Worm (Caenorhabditis elegans) whole organism, mixed stage, embryonic: ENCODE measurements around the gene Y43F8B.19.

ENCODE experiments used
- M03D4.4 ChIP-seq: sonication (generic microtip); optimal IDR thresholded peaks from 2 replicates; lab custom pipeline; 2017; ENCODE audit warnings: mild to moderate bottlenecking, missing genetic modification characterization, missing compliant biosample characterization
- bed-3 ChIP-seq: fragments of 200-800 bp; sonication (Bioruptor generic); optimal IDR thresholded peaks from 3 replicates; lab custom pipeline; 2018; ENCODE audit warnings: mild to moderate bottlenecking, missing genetic modification characterization, moderate library complexity, missing compliant biosample characterization
- blmp-1 ChIP-seq: fragments of 150-350 bp; optimal IDR thresholded peaks from 2 replicates; lab custom pipeline; 2014; ENCODE audit warnings: missing biosample characterization, missing genetic modification characterization
- ceh-39 ChIP-seq: fragments of 150-350 bp; optimal IDR thresholded peaks from 2 replicates; lab custom pipeline; 2014; ENCODE audit warnings: missing biosample characterization, missing genetic modification characterization
- ceh-83 ChIP-seq: fragments of 200-800 bp; sonication (Bioruptor generic); optimal IDR thresholded peaks from 2 replicates; lab custom pipeline; 2018; ENCODE audit warnings: mild to moderate bottlenecking, missing genetic modification characterization, missing compliant biosample characterization
- ces-1 ChIP-seq: fragments of 150-350 bp; optimal IDR thresholded peaks from 2 replicates; lab custom pipeline; 2014; ENCODE audit warnings: missing biosample characterization, missing genetic modification reagents, missing genetic modification characterization
- cnd-1 ChIP-seq: fragments of 200-800 bp; sonication (Bioruptor generic); optimal IDR thresholded peaks from 2 replicates; lab custom pipeline; 2018; ENCODE audit warnings: mild to moderate bottlenecking, missing genetic modification characterization, missing compliant biosample characterization
- drap-1 ChIP-seq: fragments of 200-800 bp; sonication (Bioruptor generic); optimal IDR thresholded peaks from 3 replicates; lab custom pipeline; 2018; ENCODE audit warnings: mild to moderate bottlenecking, missing genetic modification characterization, missing compliant biosample characterization
- elt-1 ChIP-seq: sonication (generic microtip); optimal IDR thresholded peaks from 2 replicates; lab custom pipeline; 2017; ENCODE audit warnings: missing genetic modification characterization, mild to moderate bottlenecking, missing compliant biosample characterization, antibody characterized with exemption, moderate library complexity, borderline replicate concordance; ENCODE audit not compliant: insufficient read depth
- elt-3 ChIP-seq: fragments of 150-350 bp; optimal IDR thresholded peaks from 2 replicates; lab custom pipeline; 2014; ENCODE audit warnings: missing biosample characterization, missing genetic modification characterization
- flh-1 ChIP-seq: fragments of 200-800 bp; sonication (Bioruptor generic); optimal IDR thresholded peaks from 2 replicates; lab custom pipeline; 2018; ENCODE audit warnings: mild to moderate bottlenecking, missing genetic modification characterization, moderate library complexity, missing compliant biosample characterization
- ham-2 ChIP-seq: fragments of 200-800 bp; sonication (Bioruptor generic); optimal IDR thresholded peaks from 2 replicates; lab custom pipeline; 2018; ENCODE audit warnings: mild to moderate bottlenecking, missing genetic modification characterization, missing compliant biosample characterization
- hlh-1 ChIP-seq: fragments of 150-350 bp; optimal IDR thresholded peaks from 2 replicates; lab custom pipeline; 2014; ENCODE audit warnings: missing biosample characterization, missing genetic modification reagents, missing genetic modification characterization
- lin-13 ChIP-seq: fragments of 150-350 bp; optimal IDR thresholded peaks from 2 replicates; lab custom pipeline; 2014; ENCODE audit warnings: missing biosample characterization, missing genetic modification characterization
- lin-32 ChIP-seq: fragments of 200-800 bp; sonication (Bioruptor generic); optimal IDR thresholded peaks from 2 replicates; lab custom pipeline; 2018; ENCODE audit warnings: mild to moderate bottlenecking, missing genetic modification characterization, missing compliant biosample characterization
- lsy-2 ChIP-seq: fragments of 150-350 bp; optimal IDR thresholded peaks from 2 replicates; lab custom pipeline; 2014; ENCODE audit warnings: missing biosample characterization, missing genetic modification characterization
- mab-5 ChIP-seq: fragments of 150-350 bp; optimal IDR thresholded peaks from 2 replicates; lab custom pipeline; 2014; ENCODE audit warnings: missing biosample characterization, missing genetic modification characterization
- mep-1 ChIP-seq: fragments of 150-350 bp; optimal IDR thresholded peaks from 2 replicates; lab custom pipeline; 2017; ENCODE audit warnings: missing biosample characterization, missing genetic modification reagents, missing genetic modification characterization, inconsistent platforms
- mls-2 ChIP-seq: sonication (generic microtip); optimal IDR thresholded peaks from 2 replicates; lab custom pipeline; 2016; ENCODE audit warnings: mild to moderate bottlenecking, missing genetic modification characterization, moderate library complexity, missing compliant biosample characterization
- nhr-12 ChIP-seq: fragments of 150-350 bp; optimal IDR thresholded peaks from 2 replicates; lab custom pipeline; 2014; ENCODE audit warnings: missing biosample characterization, missing genetic modification characterization
- nhr-237 ChIP-seq: fragments of 150-350 bp; optimal IDR thresholded peaks from 2 replicates; lab custom pipeline; 2014; ENCODE audit warnings: missing biosample characterization, missing genetic modification characterization
- nhr-28 ChIP-seq: fragments of 150-350 bp; optimal IDR thresholded peaks from 2 replicates; lab custom pipeline; 2014; ENCODE audit warnings: missing biosample characterization, missing genetic modification characterization
- nhr-76 ChIP-seq: sonication (generic microtip); optimal IDR thresholded peaks from 2 replicates; lab custom pipeline; 2017; ENCODE audit warnings: missing biosample characterization, missing genetic modification characterization
- sem-2 ChIP-seq: fragments of 200-800 bp; sonication (Bioruptor generic); optimal IDR thresholded peaks from 2 replicates; lab custom pipeline; 2018; ENCODE audit warnings: mild to moderate bottlenecking, missing genetic modification characterization, missing compliant biosample characterization
- snpc-4 ChIP-seq: fragments of 150-350 bp; optimal IDR thresholded peaks from 2 replicates; lab custom pipeline; 2014; ENCODE audit warnings: missing biosample characterization, missing genetic modification characterization
- sptf-1 ChIP-seq: sonication (generic microtip); optimal IDR thresholded peaks from 2 replicates; lab custom pipeline; 2017; ENCODE audit warnings: mild to moderate bottlenecking, missing genetic modification characterization, moderate library complexity, missing compliant biosample characterization
- tbx-8 ChIP-seq: fragments of 200-800 bp; sonication (Bioruptor generic); optimal IDR thresholded peaks from 2 replicates; lab custom pipeline; 2018; ENCODE audit warnings: mild to moderate bottlenecking, missing genetic modification characterization, moderate library complexity, missing compliant biosample characterization
- unc-120 ChIP-seq: sonication (generic microtip); optimal IDR thresholded peaks from 2 replicates; lab custom pipeline; 2017; ENCODE audit warnings: missing genetic modification characterization, missing compliant biosample characterization; ENCODE audit not compliant: poor library complexity, severe bottlenecking
- unc-39 ChIP-seq: fragments of 150-350 bp; optimal IDR thresholded peaks from 2 replicates; lab custom pipeline; 2014; ENCODE audit warnings: missing biosample characterization, missing genetic modification characterization
- unc-62 ChIP-seq: fragments of 150-350 bp; optimal IDR thresholded peaks from 2 replicates; lab custom pipeline; 2014; ENCODE audit warnings: missing biosample characterization, missing genetic modification reagents, missing genetic modification characterization
- zip-8 ChIP-seq: fragments of 150-350 bp; optimal IDR thresholded peaks from 2 replicates; lab custom pipeline; 2014; ENCODE audit warnings: missing biosample characterization, missing genetic modification characterization
- ztf-11 ChIP-seq: fragments of 150-350 bp; optimal IDR thresholded peaks from 2 replicates; lab custom pipeline; 2014; ENCODE audit warnings: missing biosample characterization, missing genetic modification characterization

Y43F8B.19 gene

DNA sequence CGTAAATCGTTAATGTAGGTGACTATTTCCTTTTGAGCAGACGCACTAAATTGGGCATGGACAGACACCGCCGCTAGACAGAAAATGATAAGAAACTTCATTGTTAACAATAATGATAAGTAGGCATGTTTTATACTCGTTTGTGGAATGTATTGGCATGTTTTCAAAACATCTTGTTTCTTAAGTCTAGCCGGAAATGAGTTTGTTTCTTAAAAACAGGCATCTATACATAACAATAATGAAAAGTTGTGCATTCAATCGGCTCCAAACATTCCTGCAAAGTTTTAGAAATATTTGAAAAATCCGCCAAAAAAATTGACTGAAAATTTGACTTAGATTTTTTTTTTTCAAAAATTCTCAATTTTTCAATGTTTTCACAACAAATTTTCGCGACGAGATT is 16.5 kb downstream of the Y43F8B.19 start, which contains the start of gene scl-21:
TSS of gene scl-21 (minus strand) at position 101 of the 400 bp plus-strand sequence.
- TF ChIP-seq nhr-76 (tag; lab: Kevin White, UChicago) (no peak), ces-1 (no peak), bed-3 (GFP tag; lab: Kevin White, UChicago) (no peak), drap-1 (GFP tag; lab: Kevin White, UChicago) (no peak), ham-2 (GFP tag; lab: Kevin White, UChicago) (no peak), zip-8 (tag; lab: Kevin White, UChicago) (no peak), flh-1 (GFP tag; lab: Kevin White, UChicago) (no peak), sem-2 (GFP tag; lab: Kevin White, UChicago) (no peak), mls-2 (tag; lab: Kevin White, UChicago) (no peak), sptf-1 (tag; lab: Kevin White, UChicago) (no peak), unc-62 (GFP tag; lab: Kevin White, UChicago) (no peak), blmp-1 (tag; lab: Kevin White, UChicago) (no peak), elt-3 (tag; lab: Kevin White, UChicago) (no peak), nhr-237 (tag; lab: Kevin White, UChicago) (no peak), cnd-1 (tag; lab: Kevin White, UChicago) (no peak), unc-120 (no peak), M03D4.4 (tag; lab: Kevin White, UChicago) (no peak)

DNA sequence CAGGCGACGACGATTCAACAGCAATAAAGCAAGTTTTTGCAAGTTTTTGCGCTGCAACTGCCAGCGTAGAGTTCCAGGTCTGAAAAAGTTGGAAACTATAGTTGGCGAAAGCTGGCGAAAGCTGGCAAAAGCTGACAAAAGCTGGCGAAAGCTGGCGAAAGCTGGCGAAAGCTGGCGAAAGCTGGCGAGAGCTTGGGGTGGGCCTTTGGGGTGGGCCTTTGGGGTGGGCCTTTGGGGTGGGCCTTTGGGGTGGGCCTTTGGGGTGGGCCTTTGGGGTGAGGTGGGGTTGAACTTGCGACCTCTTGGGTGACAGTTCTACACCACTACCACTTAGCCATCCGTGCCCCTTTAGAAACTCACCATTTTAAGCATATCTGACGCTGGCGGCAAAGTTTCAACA is 17.0 kb downstream of the Y43F8B.19 start:
- TF ChIP-seq drap-1 (GFP tag; lab: Kevin White, UChicago) (peak; percentile 8), lsy-2 (no peak), unc-62 (GFP tag; lab: Kevin White, UChicago) (no peak), elt-1 (tag; lab: Kevin White, UChicago) (no peak)
- TF ChIP-seq, all 35 proteins: peak for 1

DNA sequence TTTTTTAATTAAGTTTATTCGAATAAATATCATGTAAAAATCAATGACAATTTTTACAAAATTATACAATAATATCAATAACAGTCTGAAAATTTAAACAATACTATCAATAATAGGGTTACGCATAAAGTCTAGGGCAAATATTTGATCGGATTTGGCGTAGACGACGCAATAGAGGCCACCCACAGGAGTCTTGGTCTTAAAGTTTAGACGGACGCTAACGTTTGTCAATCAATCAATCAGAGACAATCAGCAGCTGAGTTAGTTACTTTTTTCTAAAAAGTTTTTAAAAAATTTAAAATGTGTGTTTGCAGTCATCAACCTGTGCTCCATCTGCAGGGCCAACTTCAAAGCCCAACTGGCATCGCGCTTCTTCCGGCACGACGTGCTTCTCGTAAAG is 20.8 kb downstream of the Y43F8B.19 start, which contains the start of gene Y43F8B.29:
TSS of gene Y43F8B.29 (plus strand) at position 301 of the 400 bp plus-strand sequence.
- no peak for TF ChIP-seq hlh-1
- no peak for TF ChIP-seq nhr-28 (tag; lab: Kevin White, UChicago)

DNA sequence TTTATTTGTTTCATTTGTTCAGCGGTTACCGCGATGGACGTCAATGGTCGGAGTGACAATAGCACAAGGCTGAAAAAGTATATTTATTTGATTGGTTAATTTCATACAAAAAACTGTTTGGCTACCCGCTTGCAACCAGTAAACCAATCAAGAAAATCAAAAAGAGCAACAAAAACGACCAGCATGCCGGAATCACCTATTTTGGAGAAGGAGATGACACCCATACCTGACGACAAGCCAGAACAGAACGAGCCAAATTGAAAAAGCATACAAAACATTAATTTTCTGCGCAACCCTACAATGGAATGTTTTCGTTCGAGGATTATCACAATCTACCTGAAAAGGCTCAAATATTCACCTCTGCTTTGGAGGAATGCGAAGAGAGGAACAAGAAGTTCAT is 21.6 kb downstream of the Y43F8B.19 start, which contains the start of gene Y43F8B.7:
TSS of gene Y43F8B.7 (plus strand) at position 301 of the 400 bp plus-strand sequence.
- TF ChIP-seq lsy-2 (no peak), M03D4.4 (tag; lab: Kevin White, UChicago) (no peak), ces-1 (no peak), mab-5 (no peak), lin-13 (tag; lab: Kevin White, UChicago) (no peak), tbx-8 (GFP tag; lab: Kevin White, UChicago) (no peak), hlh-1 (no peak), ceh-39 (no peak), lin-32 (no peak), mls-2 (tag; lab: Kevin White, UChicago) (no peak), ztf-11 (no peak), zip-8 (tag; lab: Kevin White, UChicago) (no peak), nhr-12 (tag; lab: Kevin White, UChicago) (no peak), snpc-4 (tag; lab: Kevin White, UChicago) (no peak), sem-2 (GFP tag; lab: Kevin White, UChicago) (no peak), unc-120 (no peak), unc-39 (tag; lab: Kevin White, UChicago) (no peak), drap-1 (GFP tag; lab: Kevin White, UChicago) (no peak), ceh-83 (no peak)
- TF ChIP-seq, all 35 proteins: peak for 0

DNA sequence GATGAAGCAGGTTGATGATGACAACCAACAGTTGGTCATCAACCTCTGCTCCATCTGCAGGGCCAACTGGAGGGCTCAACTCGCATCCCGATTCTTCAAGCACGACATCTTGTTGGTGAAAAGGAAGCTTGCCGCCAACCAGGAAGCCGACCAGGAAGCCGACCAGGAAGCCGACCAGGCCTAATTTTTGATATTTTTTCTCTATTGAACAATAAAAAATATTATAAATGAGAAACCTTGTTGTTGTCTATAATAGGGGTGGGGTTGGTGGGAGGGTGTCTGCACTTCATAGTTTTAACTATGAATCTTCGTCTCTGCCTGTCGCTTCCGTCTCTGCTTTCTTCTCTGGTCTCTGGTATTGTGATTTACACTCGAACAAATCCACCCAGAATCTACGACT is 26.4 kb downstream of the Y43F8B.19 start, which contains the start of gene Y43F8B.18:
TSS of gene Y43F8B.18 (plus strand) at position 301 of the 400 bp plus-strand sequence.
- TF ChIP-seq mep-1 (no peak), nhr-12 (tag; lab: Kevin White, UChicago) (no peak), elt-1 (tag; lab: Kevin White, UChicago) (no peak), ztf-11 (no peak)
